Worm (Caenorhabditis elegans): Measurements from ENCODE around the gene M04D8.4.

M04D8.4 gene

DNA sequence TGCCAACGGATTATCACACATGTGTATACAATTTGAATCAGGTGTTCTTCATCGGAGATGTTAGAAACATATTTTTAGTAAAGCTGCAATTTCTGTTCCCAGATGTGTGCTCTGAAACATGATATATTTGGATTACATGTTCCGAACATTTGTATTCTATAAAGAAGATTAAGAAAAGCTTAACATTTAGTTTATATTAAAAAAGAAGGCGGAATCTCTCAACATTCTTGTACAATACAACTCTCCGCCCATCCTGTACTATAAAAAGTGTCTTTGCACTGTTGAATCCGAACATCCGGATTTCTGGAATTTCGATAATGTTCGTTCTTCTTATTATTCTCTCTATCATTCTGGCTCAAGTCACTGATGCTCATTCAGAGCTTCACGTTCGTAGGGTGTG is 2.5 kb downstream of the M04D8.4 start, which contains the start of gene ins-23:
Gene ins-23 (plus strand): TSS at position 301 of the 400 bp plus-strand sequence.
- no peak for TF ChIP-seq tbx-37 (GFP tag; conservative IDR thresholded peaks at IDR 0.05)
- TF ChIP-seq hmg-4 (GFP tag; optimal IDR thresholded peaks at IDR 0.05): no peak

ce11 chrIII:10025989-10026388 is 4.5 kb downstream of the M04D8.4 start, which contains the start of gene ins-22:
TSS of gene ins-22 (plus strand) at chrIII:10026289.
- TF ChIP-seq ceh-13 (GFP tag; optimal IDR thresholded peaks at IDR 0.05): no peak
- no peak for TF ChIP-seq sea-1 (GFP tag; conservative IDR thresholded peaks at IDR 0.05)
- no peak for TF ChIP-seq tra-4 (tag; optimal IDR thresholded peaks at IDR 0.05)
- TF ChIP-seq ets-7 (tag; optimal IDR thresholded peaks at IDR 0.05): no peak

ce11 chrIII:10023452-10023851 is 7.0 kb downstream of the M04D8.4 start, which contains the start of gene ins-21:
TSS of gene ins-21 (plus strand) at chrIII:10023752.
- TF ChIP-seq hmbx-1 (tag; optimal IDR thresholded peaks at IDR 0.05) (no peak), sea-1 (GFP tag; conservative IDR thresholded peaks at IDR 0.05) (no peak), B0310.2 (tag; optimal IDR thresholded peaks at IDR 0.05) (no peak), ets-7 (tag; optimal IDR thresholded peaks at IDR 0.05) (no peak), flt-1 (GFP tag; IDR thresholded peaks at IDR 0.05) (no peak), pes-1 (GFP tag; IDR thresholded peaks at IDR 0.05) (no peak), F13C5.2 (tag; optimal IDR thresholded peaks at IDR 0.05) (no peak), hnd-1 (tag; optimal IDR thresholded peaks at IDR 0.05) (no peak)

ce11 chrIII:10018007-10018406 is 12.4 kb downstream of the M04D8.4 start:
- TF ChIP-seq tra-4 (tag; optimal IDR thresholded peaks at IDR 0.05): no peak
- TF ChIP-seq tbx-37 (GFP tag; conservative IDR thresholded peaks at IDR 0.05): no peak

DNA sequence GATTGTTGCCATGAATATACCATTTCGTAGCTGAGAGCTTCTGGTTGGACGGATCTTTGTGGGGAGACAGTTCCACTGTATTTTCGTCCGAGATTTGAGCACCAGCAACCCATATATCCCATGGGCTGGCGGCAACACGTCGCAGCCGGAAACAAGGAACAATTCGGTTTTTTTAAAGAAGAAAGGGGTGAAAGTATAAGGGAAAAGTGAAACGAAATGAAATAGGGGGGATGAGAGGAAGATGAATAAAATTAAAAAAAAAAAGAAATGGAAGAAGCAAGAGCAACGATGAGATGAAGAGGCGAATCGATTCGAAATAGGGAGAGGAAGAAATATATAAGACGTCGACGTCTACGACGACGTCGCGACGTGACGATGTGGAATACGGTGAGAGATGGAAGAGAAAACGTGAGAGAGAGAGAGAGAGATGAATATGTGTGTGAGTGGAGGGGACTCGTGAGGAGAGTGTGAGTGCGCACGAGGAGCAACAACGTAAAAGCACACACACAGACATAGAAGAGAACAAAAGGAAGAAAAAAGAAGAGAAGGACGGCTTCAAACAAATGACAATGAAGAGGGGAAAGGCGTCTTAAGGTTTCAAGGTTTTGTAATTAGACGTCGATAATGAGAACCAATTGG is 13.9 kb downstream of the M04D8.4 start, which contains the start of gene rgs-1:
Gene rgs-1 (minus strand): TSS at position 146 of the 639 bp plus-strand sequence.
- TF ChIP-seq pes-1 (GFP tag; IDR thresholded peaks at IDR 0.05) (no peak), F13C5.2 (tag; optimal IDR thresholded peaks at IDR 0.05) (peak; percentile 17)

DNA sequence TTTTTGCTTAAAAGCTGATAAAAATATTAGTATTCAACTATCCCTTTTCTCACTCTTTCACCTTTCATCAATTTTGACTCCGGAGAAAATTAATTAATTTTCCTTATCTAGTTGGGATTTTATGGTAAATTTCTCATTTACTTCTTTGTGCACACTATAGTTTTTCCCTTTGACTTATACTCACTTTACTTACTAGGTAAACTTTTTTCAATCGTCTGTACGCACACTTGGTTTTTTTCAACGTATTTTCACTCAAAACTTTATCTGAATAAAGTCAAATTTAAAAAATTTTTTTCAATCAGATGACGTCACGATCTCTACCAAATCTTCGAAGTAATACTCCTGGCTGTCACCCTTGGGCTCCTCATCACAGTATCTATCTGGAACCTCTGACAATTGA is 18.3 kb downstream of the M04D8.4 start, which contains the start of gene C05B5.16:
Gene C05B5.16 (plus strand): TSS at position 301 of the 400 bp plus-strand sequence.
- TF ChIP-seq hmbx-1 (tag; optimal IDR thresholded peaks at IDR 0.05) (no peak), sea-1 (GFP tag; conservative IDR thresholded peaks at IDR 0.05) (no peak), ceh-36 (tag; optimal IDR thresholded peaks at IDR 0.05) (no peak), ets-7 (tag; optimal IDR thresholded peaks at IDR 0.05) (no peak), tbx-11 (GFP tag; IDR thresholded peaks at IDR 0.05) (no peak), ama-1 (optimal IDR thresholded peaks at IDR 0.05) (no peak), flt-1 (GFP tag; IDR thresholded peaks at IDR 0.05) (no peak), tbx-37 (GFP tag; conservative IDR thresholded peaks at IDR 0.05) (no peak), aly-1 (tag; optimal IDR thresholded peaks at IDR 0.05) (no peak), pes-1 (GFP tag; IDR thresholded peaks at IDR 0.05) (no peak), scrt-1 (GFP tag; IDR thresholded peaks at IDR 0.05) (no peak), ceh-13 (GFP tag; optimal IDR thresholded peaks at IDR 0.05) (no peak), hmg-4 (GFP tag; optimal IDR thresholded peaks at IDR 0.05) (no peak), hnd-1 (tag; optimal IDR thresholded peaks at IDR 0.05) (no peak), F13C5.2 (tag; optimal IDR thresholded peaks at IDR 0.05) (no peak), B0310.2 (tag; optimal IDR thresholded peaks at IDR 0.05) (no peak), tra-4 (tag; optimal IDR thresholded peaks at IDR 0.05) (no peak)

DNA sequence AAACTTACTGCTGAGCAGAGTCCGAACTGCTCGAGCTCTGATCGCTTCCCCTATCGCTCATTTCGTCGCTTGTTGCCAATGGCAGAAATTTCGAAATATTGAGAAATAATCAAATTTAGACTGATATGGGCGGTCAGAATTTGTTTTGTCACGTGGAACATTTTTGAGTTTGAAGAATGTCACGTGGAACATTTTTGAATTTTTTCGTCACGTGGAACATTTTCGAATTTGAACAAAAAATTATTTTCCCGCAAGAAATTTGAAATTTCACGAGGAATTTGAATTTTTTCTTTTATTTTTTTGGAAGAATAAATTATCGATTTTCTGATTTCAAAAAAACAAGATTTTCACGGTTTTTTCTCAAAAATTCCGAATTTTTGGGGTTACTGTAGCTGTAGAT is 20.3 kb downstream of the M04D8.4 start, which contains the start of gene fbxa-155:
Gene fbxa-155 (minus strand): TSS at position 101 of the 400 bp plus-strand sequence.
- TF ChIP-seq sea-1 (GFP tag; conservative IDR thresholded peaks at IDR 0.05) (no peak), tbx-37 (GFP tag; conservative IDR thresholded peaks at IDR 0.05) (no peak), F13C5.2 (tag; optimal IDR thresholded peaks at IDR 0.05) (no peak), flt-1 (GFP tag; IDR thresholded peaks at IDR 0.05) (no peak), B0310.2 (tag; optimal IDR thresholded peaks at IDR 0.05) (no peak), pes-1 (GFP tag; IDR thresholded peaks at IDR 0.05) (no peak), aly-1 (tag; optimal IDR thresholded peaks at IDR 0.05) (no peak), hmg-4 (GFP tag; optimal IDR thresholded peaks at IDR 0.05) (no peak), tbx-11 (GFP tag; IDR thresholded peaks at IDR 0.05) (no peak), tra-4 (tag; optimal IDR thresholded peaks at IDR 0.05) (no peak), ceh-13 (GFP tag; optimal IDR thresholded peaks at IDR 0.05) (no peak), hmbx-1 (tag; optimal IDR thresholded peaks at IDR 0.05) (no peak), ceh-36 (tag; optimal IDR thresholded peaks at IDR 0.05) (no peak), scrt-1 (GFP tag; IDR thresholded peaks at IDR 0.05) (no peak), ets-7 (tag; optimal IDR thresholded peaks at IDR 0.05) (no peak), hnd-1 (tag; optimal IDR thresholded peaks at IDR 0.05) (no peak)

- TF ChIP-seq tra-4 (tag; optimal IDR thresholded peaks at IDR 0.05): no peak
- TF ChIP-seq hmg-4 (GFP tag; optimal IDR thresholded peaks at IDR 0.05): no peak
- no peak for TF ChIP-seq aly-1 (tag; optimal IDR thresholded peaks at IDR 0.05)
- TF ChIP-seq ceh-36 (tag; optimal IDR thresholded peaks at IDR 0.05): no peak
- no peak for TF ChIP-seq F13C5.2 (tag; optimal IDR thresholded peaks at IDR 0.05)
- no peak for TF ChIP-seq pes-1 (GFP tag; IDR thresholded peaks at IDR 0.05)
- no peak for TF ChIP-seq hnd-1 (tag; optimal IDR thresholded peaks at IDR 0.05)
- TF ChIP-seq flt-1 (GFP tag; IDR thresholded peaks at IDR 0.05): no peak
- TF ChIP-seq sea-1 (GFP tag; conservative IDR thresholded peaks at IDR 0.05): no peak
- no peak for TF ChIP-seq tbx-37 (GFP tag; conservative IDR thresholded peaks at IDR 0.05)
- TF ChIP-seq tbx-11 (GFP tag; IDR thresholded peaks at IDR 0.05): no peak
- TF ChIP-seq ets-7 (tag; optimal IDR thresholded peaks at IDR 0.05): no peak
- TF ChIP-seq ceh-13 (GFP tag; optimal IDR thresholded peaks at IDR 0.05): no peak
- TF ChIP-seq scrt-1 (GFP tag; IDR thresholded peaks at IDR 0.05): no peak
- TF ChIP-seq hmbx-1 (tag; optimal IDR thresholded peaks at IDR 0.05): no peak
- no peak for TF ChIP-seq B0310.2 (tag; optimal IDR thresholded peaks at IDR 0.05)
- TF ChIP-seq ama-1 (optimal IDR thresholded peaks at IDR 0.05): no peak
These were observed 23.6 kb downstream of the M04D8.4 start, which contains the start of gene C05B5.8 for ce11 chrIII:10006734-10007348. TSS of gene C05B5.8 (minus strand) at chrIII:10006784.
